Worm (Caenorhabditis elegans) whole organism, young adult: ENCODE data around the gene arrd-24.

Experiments used
- B0019.2 ChIP-seq: fragments of 200-800 bp; sonication (Bioruptor generic); conservative IDR thresholded peaks from 2 replicates; pipeline ENCODE4 v1.3.6; 2022; ENCODE audit warnings: missing genetic modification reagents, missing genetic modification characterization, missing compliant biosample characterization
- B0336.3 ChIP-seq: fragments of 200-800 bp; sonication (Bioruptor generic); IDR thresholded peaks from 2 replicates; pipeline ENCODE4 v1.3.6; 2022; ENCODE audit warnings: missing genetic modification characterization, missing compliant biosample characterization
- attf-5 ChIP-seq: fragments of 200-800 bp; sonication (Bioruptor generic); optimal IDR thresholded peaks from 2 replicates; lab custom pipeline; 2018; ENCODE audit warnings: mild to moderate bottlenecking, missing genetic modification characterization, missing compliant biosample characterization
- egl-44 ChIP-seq: fragments of 200-800 bp; sonication (Bioruptor generic); IDR thresholded peaks from 2 replicates; pipeline ENCODE4 v1.3.6; 2022; ENCODE audit warnings: missing genetic modification reagents, missing genetic modification characterization, missing compliant biosample characterization
- nfya-2 ChIP-seq: fragments of 200-800 bp; sonication (Bioruptor generic); IDR thresholded peaks from 2 replicates; pipeline ENCODE4 v1.3.6; 2022; ENCODE audit warnings: missing genetic modification reagents, missing genetic modification characterization, missing compliant biosample characterization
- unc-62 ChIP-seq: fragments of 150-350 bp; optimal IDR thresholded peaks from 2 replicates; lab custom pipeline; 2014; ENCODE audit warnings: missing biosample characterization, missing genetic modification reagents, missing genetic modification characterization
- ztf-26 ChIP-seq: sonication (generic microtip); optimal IDR thresholded peaks from 2 replicates; lab custom pipeline; 2017; ENCODE audit warnings: missing genetic modification characterization, missing compliant biosample characterization

DNA sequence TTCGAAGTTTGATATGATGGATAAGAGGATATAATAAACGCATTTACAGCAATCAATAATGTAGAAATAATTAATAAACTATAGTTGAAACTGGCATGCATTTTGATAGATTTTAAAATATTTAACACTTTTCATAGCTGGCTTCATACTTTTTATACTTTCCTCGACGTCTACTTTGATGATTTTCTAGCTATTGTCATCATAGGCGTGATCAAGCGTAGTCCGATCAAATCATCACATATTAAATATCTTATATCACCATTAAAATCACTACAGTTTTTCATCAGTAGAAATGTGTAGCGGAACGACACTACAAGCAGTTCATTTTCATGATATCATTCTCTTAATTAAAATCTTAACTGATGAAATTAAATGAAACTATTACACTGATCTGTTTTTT, 35.0 kb upstream of the arrd-24 start, which contains the start of gene C04C11.25:
- TF ChIP-seq nfya-2 (no peak), attf-5 (GFP tag; lab: Kevin White, UChicago) (no peak), B0019.2 (no peak), ztf-26 (tag; lab: Kevin White, UChicago) (no peak), unc-62 (GFP tag; lab: Kevin White, UChicago) (no peak), egl-44 (GFP tag; lab: Robert Waterston, UW) (no peak), B0336.3 (GFP tag; lab: Robert Waterston, UW) (no peak)
